Worm (Caenorhabditis elegans) whole organism, midembryonic: ENCODE results near the gene M01H9.3.

Experiments used
- T22C8.4 ChIP-seq: fragments of 200-800 bp; sonication (Bioruptor generic); IDR thresholded peaks from 2 replicates; pipeline ENCODE4 v1.3.6; 2022; ENCODE audit warnings: missing genetic modification characterization, missing compliant biosample characterization
- cog-1 ChIP-seq: sonication (generic microtip); optimal IDR thresholded peaks from 2 replicates; lab custom pipeline; 2016; ENCODE audit warnings: missing genetic modification characterization, missing compliant biosample characterization
- flt-1 ChIP-seq: fragments of 200-800 bp; sonication (Bioruptor generic); IDR thresholded peaks from 2 replicates; pipeline ENCODE4 v1.3.6; 2022; ENCODE audit warnings: missing genetic modification characterization, missing compliant biosample characterization
- klf-2 ChIP-seq: fragments of 200-800 bp; sonication (Bioruptor generic); conservative IDR thresholded peaks from 2 replicates; pipeline ENCODE4 v1.3.6; 2022; ENCODE audit warnings: missing genetic modification reagents, missing genetic modification characterization, missing compliant biosample characterization
- med-1 ChIP-seq: sonication (generic microtip); optimal IDR thresholded peaks from 2 replicates; lab custom pipeline; 2017; ENCODE audit warnings: missing genetic modification characterization, mild to moderate bottlenecking, missing compliant biosample characterization, antibody characterized with exemption, missing genetic modification reagents; ENCODE audit not compliant: insufficient read depth
- ref-1 ChIP-seq: fragments of 200-800 bp; sonication (Bioruptor generic); conservative IDR thresholded peaks from 2 replicates; pipeline ENCODE4 v1.3.6; 2022; ENCODE audit warnings: missing genetic modification reagents, missing genetic modification characterization, missing compliant biosample characterization
- tab-1 ChIP-seq: fragments of 200-800 bp; sonication (Bioruptor generic); IDR thresholded peaks from 2 replicates; pipeline ENCODE4 v1.3.6; 2022; ENCODE audit warnings: missing genetic modification characterization, missing compliant biosample characterization
- ztf-23 ChIP-seq: fragments of 200-800 bp; sonication (Bioruptor generic); IDR thresholded peaks from 2 replicates; pipeline ENCODE4 v1.3.6; 2022; ENCODE audit warnings: missing genetic modification reagents, missing genetic modification characterization, missing compliant biosample characterization
- ztf-29 ChIP-seq: fragments of 200-800 bp; sonication (Bioruptor generic); IDR thresholded peaks from 2 replicates; pipeline ENCODE4 v1.3.6; 2022; ENCODE audit warnings: missing genetic modification reagents, missing genetic modification characterization, missing compliant biosample characterization

Gene M01H9.3

ce11 chrIV:4463132-4463531 lies 13.7 kb downstream of the M01H9.3 start, which contains the start of gene M01H9.2:
Gene M01H9.2, minus strand, starts transcription at chrIV:4463232.
- TF ChIP-seq ztf-23 (GFP tag; lab: Robert Waterston, UW) = no peak
- no peak for TF ChIP-seq ztf-29 (GFP tag; lab: Robert Waterston, UW)
- TF ChIP-seq klf-2 = no peak
- TF ChIP-seq ref-1 (GFP tag; lab: Robert Waterston, UW) = no peak
- no peak for TF ChIP-seq tab-1 (GFP tag; lab: Robert Waterston, UW)
- TF ChIP-seq med-1 (GFP tag; lab: Kevin White, UChicago) = no peak
- no peak for TF ChIP-seq T22C8.4 (GFP tag; lab: Robert Waterston, UW)
- TF ChIP-seq cog-1 = no peak
- TF ChIP-seq flt-1 (GFP tag; lab: Robert Waterston, UW) = no peak

ce11 chrIV:4459342-4459741 lies 17.5 kb downstream of the M01H9.3 start:
- TF ChIP-seq T22C8.4 (GFP tag; lab: Robert Waterston, UW) (no peak), flt-1 (GFP tag; lab: Robert Waterston, UW) (no peak), tab-1 (GFP tag; lab: Robert Waterston, UW) (no peak), ztf-23 (GFP tag; lab: Robert Waterston, UW) (no peak), cog-1 (no peak), med-1 (GFP tag; lab: Kevin White, UChicago) (no peak), ref-1 (GFP tag; lab: Robert Waterston, UW) (no peak), ztf-29 (GFP tag; lab: Robert Waterston, UW) (no peak), klf-2 (no peak)

ce11 chrIV:4456658-4457057 lies 20.2 kb downstream of the M01H9.3 start:
- TF ChIP-seq ztf-29 (GFP tag; lab: Robert Waterston, UW) (no peak), med-1 (GFP tag; lab: Kevin White, UChicago) (no peak), tab-1 (GFP tag; lab: Robert Waterston, UW) (no peak), klf-2 (no peak), ref-1 (GFP tag; lab: Robert Waterston, UW) (no peak), ztf-23 (GFP tag; lab: Robert Waterston, UW) (no peak), flt-1 (GFP tag; lab: Robert Waterston, UW) (no peak), cog-1 (no peak), T22C8.4 (GFP tag; lab: Robert Waterston, UW) (no peak)

ce11 chrIV:4454330-4455173 lies 22.3 kb downstream of the M01H9.3 start, which contains the start of gene R08C7.11:
Gene R08C7.11, minus strand, starts transcription at chrIV:4454937.
- TF ChIP-seq tab-1 (GFP tag; lab: Robert Waterston, UW) = no peak
- no peak for TF ChIP-seq ztf-23 (GFP tag; lab: Robert Waterston, UW)
- 0 out of 2 replicates have a peak, but pooled peaks have one; percentile 13 for TF ChIP-seq flt-1 (GFP tag; lab: Robert Waterston, UW)
- 0 out of 2 replicates have a peak, but pooled peaks have one; percentile 42 for TF ChIP-seq klf-2
- no peak for TF ChIP-seq ztf-29 (GFP tag; lab: Robert Waterston, UW)
- TF ChIP-seq cog-1 = peak; percentile 19

ce11 chrIV:4451576-4451975 lies 25.3 kb downstream of the M01H9.3 start, which contains the start of gene R08C7.1:
Gene R08C7.1, plus strand, starts transcription at chrIV:4451876.
- TF ChIP-seq ztf-23 (GFP tag; lab: Robert Waterston, UW) = no peak
- TF ChIP-seq tab-1 (GFP tag; lab: Robert Waterston, UW) = no peak
- no peak for TF ChIP-seq klf-2
- TF ChIP-seq ref-1 (GFP tag; lab: Robert Waterston, UW) = no peak
- TF ChIP-seq cog-1 = no peak
- TF ChIP-seq T22C8.4 (GFP tag; lab: Robert Waterston, UW) = no peak
- no peak for TF ChIP-seq med-1 (GFP tag; lab: Kevin White, UChicago)
- no peak for TF ChIP-seq flt-1 (GFP tag; lab: Robert Waterston, UW)
- no peak for TF ChIP-seq ztf-29 (GFP tag; lab: Robert Waterston, UW)

ce11 chrIV:4449843-4450242 lies 27.0 kb downstream of the M01H9.3 start:
- TF ChIP-seq klf-2 (no peak), med-1 (GFP tag; lab: Kevin White, UChicago) (no peak), flt-1 (GFP tag; lab: Robert Waterston, UW) (no peak), T22C8.4 (GFP tag; lab: Robert Waterston, UW) (no peak), tab-1 (GFP tag; lab: Robert Waterston, UW) (no peak), ztf-23 (GFP tag; lab: Robert Waterston, UW) (no peak), ztf-29 (GFP tag; lab: Robert Waterston, UW) (no peak)

- TF ChIP-seq med-1 (GFP tag; lab: Kevin White, UChicago) (no peak), cog-1 (no peak), flt-1 (GFP tag; lab: Robert Waterston, UW) (no peak), ref-1 (GFP tag; lab: Robert Waterston, UW) (no peak), klf-2 (no peak), ztf-23 (GFP tag; lab: Robert Waterston, UW) (no peak), tab-1 (GFP tag; lab: Robert Waterston, UW) (no peak), T22C8.4 (GFP tag; lab: Robert Waterston, UW) (no peak), ztf-29 (GFP tag; lab: Robert Waterston, UW) (no peak)
Observed at ce11 chrIV:4449439-4449838, 27.4 kb downstream of the M01H9.3 start, which contains the start of gene R08C7.12. Gene R08C7.12, plus strand, starts transcription at chrIV:4449739.

ce11 chrIV:4448343-4448742 lies 28.5 kb downstream of the M01H9.3 start:
- TF ChIP-seq med-1 (GFP tag; lab: Kevin White, UChicago) (no peak), T22C8.4 (GFP tag; lab: Robert Waterston, UW) (no peak), cog-1 (no peak), ztf-23 (GFP tag; lab: Robert Waterston, UW) (no peak), ztf-29 (GFP tag; lab: Robert Waterston, UW) (no peak)

ce11 chrIV:4447367-4447766 lies 29.5 kb downstream of the M01H9.3 start:
- no peak for TF ChIP-seq T22C8.4 (GFP tag; lab: Robert Waterston, UW)
- no peak for TF ChIP-seq flt-1 (GFP tag; lab: Robert Waterston, UW)

- 0 out of 2 replicates have a peak, but pooled peaks have one; percentile 1 for TF ChIP-seq T22C8.4 (GFP tag; lab: Robert Waterston, UW)
- no peak for TF ChIP-seq tab-1 (GFP tag; lab: Robert Waterston, UW)
Observed at ce11 chrIV:4447284-4447366, 29.7 kb downstream of the M01H9.3 start, which contains the start of gene chat-1. Gene chat-1, plus strand, starts transcription at chrIV:4447331.
